Worm (Caenorhabditis elegans) whole organism, L4 larva: Measurements from ENCODE around the gene sdz-8.
"Not testable (repeated sequence)": the region's sequence is repeated elsewhere in the genome, so short reads cannot be mapped to it uniquely, and the experiment has no call there.

ENCODE experiments used
- aha-1 ChIP-seq: fragments of 150-350 bp; peaks from one replicate; lab custom pipeline; 2014; ENCODE audit warnings: missing biosample characterization, missing genetic modification characterization
- ceh-32 ChIP-seq: sonication (generic microtip); optimal IDR thresholded peaks from 2 replicates; lab custom pipeline; 2016; ENCODE audit warnings: mild to moderate bottlenecking, missing genetic modification characterization, missing compliant biosample characterization; ENCODE audit not compliant: poor library complexity
- lin-39 ChIP-seq: fragments of 150-350 bp; optimal IDR thresholded peaks from 2 replicates; lab custom pipeline; 2014; ENCODE audit warnings: missing biosample characterization, missing genetic modification reagents, missing genetic modification characterization
- nhr-11 ChIP-seq: fragments of 150-350 bp; optimal IDR thresholded peaks from 2 replicates; lab custom pipeline; 2014; ENCODE audit warnings: missing biosample characterization, missing genetic modification characterization
- nhr-41 ChIP-seq: fragments of 200-800 bp; sonication (Bioruptor generic); IDR thresholded peaks from 2 replicates; pipeline ENCODE4 v1.3.6; 2022; ENCODE audit warnings: missing genetic modification reagents, missing genetic modification characterization, missing compliant biosample characterization
- nhr-77 ChIP-seq: fragments of 150-350 bp; optimal IDR thresholded peaks from 2 replicates; lab custom pipeline; 2014; ENCODE audit warnings: missing biosample characterization, missing genetic modification characterization
- pha-4 ChIP-seq, 2 experiments: fragments of 150-350 bp in 1 of 2; fragments of 200-800 bp in 1 of 2; sonication (Bioruptor generic) in 1 of 2; IDR thresholded peaks in 1 of 2; optimal IDR thresholded peaks in 1 of 2; 2 replicates each; pipeline versions ENCODE4 v1.3.6 to Lab custom; 2014 to 2022; ENCODE audit warnings: missing genetic modification characterization in 2 of 2, missing genetic modification reagents in 2 of 2, missing biosample characterization in 1 of 2, missing compliant biosample characterization in 1 of 2
- skn-1 ChIP-seq: fragments of 150-350 bp; optimal IDR thresholded peaks from 2 replicates; lab custom pipeline; 2014; ENCODE audit warnings: missing biosample characterization, missing genetic modification characterization
- unc-130 ChIP-seq: sonication (generic microtip); optimal IDR thresholded peaks from 2 replicates; lab custom pipeline; 2016; ENCODE audit warnings: missing genetic modification reagents, missing genetic modification characterization, missing compliant biosample characterization

DNA sequence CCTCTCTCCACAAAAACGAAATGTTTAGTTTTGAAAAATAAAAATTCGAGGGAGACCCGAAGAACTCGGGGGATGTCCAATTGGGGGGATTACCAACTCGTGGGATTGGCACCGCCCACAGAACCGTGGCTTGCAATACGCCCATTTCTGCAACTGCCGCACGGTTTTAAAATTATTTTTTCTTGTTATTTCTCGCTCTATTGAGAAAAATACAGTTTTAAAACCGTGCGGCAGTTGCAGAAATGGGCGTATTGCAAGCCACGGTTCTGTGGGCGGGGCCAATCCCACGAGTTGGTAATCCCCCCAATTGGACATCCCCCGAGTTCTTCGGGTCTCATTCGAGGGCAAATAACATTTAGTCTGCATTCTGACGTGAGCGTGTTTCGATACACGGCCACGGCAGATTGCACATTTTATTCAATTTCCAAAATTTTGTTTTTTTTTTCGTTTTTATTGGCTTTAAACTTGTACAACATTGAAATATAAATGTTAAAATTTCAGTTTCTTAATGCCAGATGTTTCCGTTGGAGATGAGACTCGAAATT, 11.1 kb downstream of the sdz-8 start, which contains the start of the genes C55A6.1 and C55A6.10:
- TF ChIP-seq pha-4 (GFP tag; IDR thresholded peaks at IDR 0.05; lab: Robert Waterston, UW) (peak; percentile 88), aha-1 (tag; lab: Kevin White, UChicago) (peak; percentile 55), nhr-77 (peak; percentile 11), unc-130 (GFP tag; lab: Kevin White, UChicago) (peak; percentile 85)
- TF ChIP-seq pha-4 (tag; optimal IDR thresholded peaks at IDR 0.05; lab: Kevin White, UChicago); nhr-11 (tag; lab: Kevin White, UChicago); lin-39 (tag; lab: Kevin White, UChicago); skn-1 (tag; lab: Kevin White, UChicago); nhr-41 (GFP tag; lab: Robert Waterston, UW); ceh-32 (tag; lab: Kevin White, UChicago): not testable (repeated sequence)
